Fruit fly (Drosophila melanogaster) whole organism, adult: ENCODE measurements around the gene TwdlR.

Experiments
- CG11617 ChIP-seq: fragments of 200-800 bp; sonication (Bioruptor generic); optimal IDR thresholded peaks from 2 replicates; lab custom pipeline; 2017; ENCODE audit warnings: mild to moderate bottlenecking, missing biosample characterization, missing genetic modification reagents, missing genetic modification characterization
- CG12768 ChIP-seq: fragments of 200-800 bp; sonication (Bioruptor generic); optimal IDR thresholded peaks from 2 replicates; lab custom pipeline; 2017; ENCODE audit warnings: missing biosample characterization, missing genetic modification characterization, mild to moderate bottlenecking, moderate library complexity, missing genetic modification reagents
- CG14711 ChIP-seq: fragments of 200-800 bp; sonication (Bioruptor generic); optimal IDR thresholded peaks from 2 replicates; lab custom pipeline; 2018; ENCODE audit warnings: missing biosample characterization, mild to moderate bottlenecking, missing genetic modification characterization, moderate library complexity
- CG1620 ChIP-seq: fragments of 200-800 bp; sonication (Bioruptor generic); optimal IDR thresholded peaks from 2 replicates; lab custom pipeline; 2016; ENCODE audit warnings: missing biosample characterization, missing genetic modification characterization
- CG33017 ChIP-seq: fragments of 200-800 bp; sonication (Bioruptor generic); optimal IDR thresholded peaks from 2 replicates; lab custom pipeline; 2018; ENCODE audit warnings: missing biosample characterization, mild to moderate bottlenecking, missing genetic modification characterization, moderate library complexity
- CG5204 ChIP-seq: fragments of 200-800 bp; sonication (Bioruptor generic); optimal IDR thresholded peaks from 2 replicates; lab custom pipeline; 2016; ENCODE audit warnings: missing biosample characterization, missing genetic modification characterization
- CG7045 ChIP-seq: fragments of 200-800 bp; sonication (Bioruptor generic); optimal IDR thresholded peaks from 2 replicates; lab custom pipeline; 2017; ENCODE audit warnings: missing biosample characterization, mild to moderate bottlenecking, missing genetic modification characterization
- CG7101 ChIP-seq: fragments of 200-800 bp; sonication (Bioruptor generic); optimal IDR thresholded peaks from 2 replicates; lab custom pipeline; 2018; ENCODE audit warnings: missing biosample characterization, mild to moderate bottlenecking, missing genetic modification characterization, moderate library complexity
- Clk ChIP-seq: fragments of 200-800 bp; sonication (Bioruptor generic); optimal IDR thresholded peaks from 2 replicates; lab custom pipeline; 2017; ENCODE audit warnings: missing biosample characterization, missing genetic modification characterization
- Crg-1 ChIP-seq: fragments of 200-800 bp; sonication (Bioruptor generic); optimal IDR thresholded peaks from 2 replicates; lab custom pipeline; 2016; ENCODE audit warnings: missing biosample characterization, missing genetic modification characterization
- Hr96 ChIP-seq: fragments of 200-800 bp; sonication (Bioruptor generic); optimal IDR thresholded peaks from 2 replicates; lab custom pipeline; 2016; ENCODE audit warnings: missing biosample characterization, missing genetic modification characterization
- Mnt ChIP-seq: fragments of 200-800 bp; sonication (Bioruptor generic); optimal IDR thresholded peaks from 2 replicates; lab custom pipeline; 2016; ENCODE audit warnings: missing biosample characterization, mild to moderate bottlenecking, missing genetic modification characterization
- bab1 ChIP-seq: fragments of 200-800 bp; sonication (Bioruptor generic); optimal IDR thresholded peaks from 3 replicates; lab custom pipeline; 2019; ENCODE audit warnings: missing biosample characterization, mild to moderate bottlenecking, missing genetic modification characterization, moderate library complexity
- cic ChIP-seq: fragments of 200-800 bp; sonication (Bioruptor generic); optimal IDR thresholded peaks from 2 replicates; lab custom pipeline; 2017; ENCODE audit warnings: missing biosample characterization, mild to moderate bottlenecking, missing genetic modification characterization, moderate library complexity
- cnc ChIP-seq, 2 experiments: fragments of >200 bp; optimal IDR thresholded peaks; 2 replicates each; lab custom pipeline; 2017
- kay ChIP-seq: fragments of 200-800 bp; sonication (Bioruptor generic); peaks from one replicate; lab custom pipeline; 2016; ENCODE audit warnings: missing biosample characterization, missing genetic modification characterization, borderline replicate concordance
- ovo ChIP-seq: fragments of 200-800 bp; sonication (Bioruptor generic); optimal IDR thresholded peaks from 2 replicates; lab custom pipeline; 2016; ENCODE audit warnings: missing biosample characterization, missing genetic modification characterization
- pad ChIP-seq: fragments of 200-800 bp; sonication (Bioruptor generic); optimal IDR thresholded peaks from 3 replicates; lab custom pipeline; 2017; ENCODE audit warnings: missing biosample characterization, missing genetic modification characterization, mild to moderate bottlenecking, moderate library complexity, missing genetic modification reagents
- tj ChIP-seq: fragments of 200-800 bp; sonication (Bioruptor generic); optimal IDR thresholded peaks from 3 replicates; lab custom pipeline; 2017; ENCODE audit warnings: missing biosample characterization, mild to moderate bottlenecking, missing genetic modification characterization, moderate library complexity
- toe ChIP-seq: fragments of 200-800 bp; sonication (Bioruptor generic); optimal IDR thresholded peaks from 2 replicates; lab custom pipeline; 2016; ENCODE audit warnings: missing biosample characterization, missing genetic modification characterization

Gene TwdlR

DNA sequence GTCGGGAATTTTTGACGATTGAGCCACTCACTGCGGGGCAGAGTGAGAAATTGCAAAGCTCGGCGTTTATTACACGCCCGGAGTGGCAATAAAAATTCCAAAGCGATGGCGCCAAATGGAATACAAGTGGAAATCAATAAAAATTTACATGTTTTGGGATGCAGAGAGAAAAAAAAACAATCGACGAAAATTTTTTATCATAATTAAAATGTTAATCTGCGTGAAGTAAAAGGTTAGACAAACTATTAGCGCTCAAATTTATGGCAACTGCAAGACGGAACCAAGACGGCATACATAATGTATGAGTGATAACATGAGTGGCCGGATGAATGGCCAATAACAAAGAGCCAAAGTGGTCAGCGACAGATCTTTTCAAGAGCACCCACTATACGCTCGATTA is 1.7 kb upstream of the TwdlR start:
- TF ChIP-seq kay (GFP tag; lab: Kevin White, UChicago) (no peak), bab1 (GFP tag; lab: Kevin White, UChicago) (no peak), CG11617 (GFP tag; lab: Kevin White, UChicago) (no peak), cic (GFP tag; lab: Kevin White, UChicago) (no peak), CG7101 (tag; lab: Kevin White, UChicago) (no peak)

DNA sequence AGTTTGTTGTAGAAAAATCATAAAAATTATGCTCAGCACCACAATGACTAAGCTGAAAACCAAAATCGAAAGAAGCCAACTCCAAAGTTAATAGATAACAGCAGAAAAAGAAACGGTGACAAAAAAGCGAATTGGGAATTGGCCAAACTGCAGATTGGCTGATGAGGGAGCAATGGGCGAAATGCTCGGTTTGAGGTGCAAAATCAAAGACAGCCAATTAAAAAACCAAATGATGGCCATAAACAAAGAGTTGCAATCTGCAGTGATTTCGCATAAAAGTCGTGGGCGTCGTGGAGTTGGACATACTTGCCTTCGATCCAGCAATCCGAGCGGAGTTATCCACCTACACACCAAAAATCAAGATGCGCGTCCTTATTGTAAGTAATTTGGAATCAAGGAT is 1.3 kb upstream of the TwdlR start, which contains the start of gene TwdlH:
Gene TwdlH (plus strand): TSS at position 301 of the 400 bp plus-strand sequence.
- TF ChIP-seq bab1 (GFP tag; lab: Kevin White, UChicago) (no peak), Clk (GFP tag; lab: Kevin White, UChicago) (no peak), CG11617 (GFP tag; lab: Kevin White, UChicago) (no peak), Hr96 (no peak), CG7045 (no peak), kay (GFP tag; lab: Kevin White, UChicago) (no peak), CG1620 (no peak), CG33017 (no peak), Mnt (GFP tag; lab: Kevin White, UChicago) (no peak), Crg-1 (GFP tag; lab: Kevin White, UChicago) (no peak), ovo (GFP tag; lab: Kevin White, UChicago) (no peak), pad (GFP tag; lab: Kevin White, UChicago) (no peak), CG5204 (GFP tag; lab: Kevin White, UChicago) (no peak), tj (GFP tag; lab: Kevin White, UChicago) (no peak), CG14711 (no peak), CG7101 (tag; lab: Kevin White, UChicago) (no peak), CG12768 (GFP tag; lab: Kevin White, UChicago) (no peak), toe (GFP tag; lab: Kevin White, UChicago) (no peak), cnc (optimal IDR thresholded peaks at IDR 0.05; lab: Kevin White, UChicago) (no peak), cic (GFP tag; lab: Kevin White, UChicago) (no peak)

DNA sequence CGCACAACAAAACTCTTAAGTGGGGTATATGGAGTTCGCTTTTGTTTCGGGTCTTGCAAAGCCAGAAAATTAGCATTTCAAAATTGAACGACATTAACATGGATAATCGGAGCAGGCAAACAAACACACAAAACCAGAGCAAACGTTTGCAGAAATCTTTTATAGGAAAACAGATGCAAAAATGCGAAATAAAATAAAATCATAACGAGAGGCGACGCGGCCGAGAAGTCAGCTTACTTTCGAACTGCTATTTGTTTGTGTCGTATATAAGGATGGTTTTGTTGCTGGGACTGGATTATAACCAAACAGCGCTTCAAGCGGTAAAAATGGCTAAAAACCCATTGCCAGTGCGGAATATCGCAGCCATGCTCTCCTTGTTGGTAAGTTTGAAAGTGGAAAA is 1.7 kb downstream of the TwdlR start, which contains the start of gene TwdlS:
Gene TwdlS (plus strand): TSS at position 301 of the 400 bp plus-strand sequence.
- TF ChIP-seq toe (GFP tag; lab: Kevin White, UChicago): no peak
- TF ChIP-seq CG33017: no peak
- TF ChIP-seq ovo (GFP tag; lab: Kevin White, UChicago): no peak
- TF ChIP-seq CG1620: no peak
- TF ChIP-seq cic (GFP tag; lab: Kevin White, UChicago): no peak
- TF ChIP-seq CG11617 (GFP tag; lab: Kevin White, UChicago): no peak
- TF ChIP-seq bab1 (GFP tag; lab: Kevin White, UChicago): no peak
- TF ChIP-seq pad (GFP tag; lab: Kevin White, UChicago): no peak
- no peak for TF ChIP-seq tj (GFP tag; lab: Kevin White, UChicago)
- no peak for TF ChIP-seq Crg-1 (GFP tag; lab: Kevin White, UChicago)

DNA sequence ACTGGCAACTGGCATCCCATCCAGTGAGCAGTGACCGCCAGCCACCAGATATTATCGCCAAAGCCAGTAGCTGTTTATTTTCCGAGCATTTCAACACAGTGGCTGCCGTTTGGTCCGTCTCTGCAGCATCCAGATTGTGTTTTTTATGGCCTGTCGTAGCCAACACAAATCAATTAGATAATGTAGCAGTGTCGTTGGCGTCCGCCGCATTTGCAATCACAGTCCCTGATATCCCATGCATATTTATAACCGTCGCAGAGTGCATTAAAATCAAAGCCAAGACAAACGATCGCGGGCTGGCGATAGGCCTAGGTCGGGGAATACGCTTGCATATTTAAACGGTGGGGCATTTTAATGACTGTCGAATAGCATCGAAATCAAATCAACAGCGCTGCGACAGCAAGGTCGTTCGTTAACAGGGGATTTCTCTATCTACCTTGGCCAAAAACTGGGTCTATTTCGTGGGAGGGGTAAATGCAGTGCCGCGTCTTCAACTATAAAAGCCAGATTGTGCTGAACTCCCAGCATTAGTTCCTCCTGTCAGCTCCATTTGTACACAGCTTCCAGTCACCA is 4.9 kb downstream of the TwdlR start, which contains the start of gene TwdlD:
Gene TwdlD (plus strand): TSS at position 523 of the 573 bp plus-strand sequence.
- TF ChIP-seq cnc (optimal IDR thresholded peaks at IDR 0.05; lab: Kevin White, UChicago) (no peak), CG14711 (no peak), Clk (GFP tag; lab: Kevin White, UChicago) (no peak), CG33017 (no peak), toe (GFP tag; lab: Kevin White, UChicago) (no peak), CG7101 (tag; lab: Kevin White, UChicago) (no peak), Hr96 (no peak), CG5204 (GFP tag; lab: Kevin White, UChicago) (no peak), CG12768 (GFP tag; lab: Kevin White, UChicago) (no peak), kay (GFP tag; lab: Kevin White, UChicago) (no peak), pad (GFP tag; lab: Kevin White, UChicago) (no peak), ovo (GFP tag; lab: Kevin White, UChicago) (no peak), CG1620 (no peak), CG7045 (no peak), tj (GFP tag; lab: Kevin White, UChicago) (no peak), Crg-1 (GFP tag; lab: Kevin White, UChicago) (no peak)

DNA sequence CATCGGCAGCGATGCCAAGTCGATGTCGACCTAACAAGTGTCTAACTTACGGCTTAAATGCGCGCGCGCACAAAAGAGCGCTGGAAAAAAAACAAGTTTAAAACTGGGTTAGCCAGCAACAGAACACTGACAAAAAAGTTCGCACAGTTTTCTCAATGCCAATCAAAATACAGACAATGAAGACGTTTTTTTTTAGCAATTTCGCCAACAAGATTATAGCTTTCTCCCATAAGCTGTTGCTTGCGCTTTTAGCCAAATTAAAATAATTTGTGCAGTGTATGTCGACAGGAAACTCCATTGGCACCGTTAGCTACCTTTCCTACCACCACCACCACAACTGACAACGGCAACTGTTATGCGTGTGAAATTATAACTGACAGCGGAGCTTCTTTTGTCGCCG is 19.9 kb downstream of the TwdlR start:
- TF ChIP-seq CG5204 (GFP tag; lab: Kevin White, UChicago): no peak
- TF ChIP-seq Crg-1 (GFP tag; lab: Kevin White, UChicago): no peak

DNA sequence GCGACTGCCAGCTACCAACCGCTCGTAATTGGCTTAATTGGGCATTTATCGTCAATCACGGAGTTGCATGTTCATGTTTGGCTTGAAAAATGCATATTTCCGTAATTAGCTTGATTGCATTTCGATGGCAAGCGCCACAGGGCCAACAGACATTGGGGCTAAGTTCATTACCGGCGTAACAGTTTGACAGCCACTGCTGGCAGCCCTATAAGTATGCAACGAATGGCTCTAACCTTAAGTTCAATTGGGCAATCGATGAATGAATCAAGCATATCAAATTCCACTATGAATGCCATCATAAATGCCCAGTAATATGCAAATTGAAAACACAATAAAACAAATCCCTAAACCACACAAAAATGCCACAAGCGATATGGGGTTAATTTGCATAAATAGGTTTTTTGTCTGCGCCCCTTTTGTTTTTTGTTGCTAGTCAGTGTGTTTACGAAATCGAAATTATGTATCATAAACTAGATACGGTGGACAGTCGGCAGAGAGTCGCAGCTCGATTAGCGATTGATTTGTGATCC is 20.8 kb downstream of the TwdlR start:
- TF ChIP-seq cnc (optimal IDR thresholded peaks at IDR 0.05; lab: Kevin White, UChicago) (no peak), cic (GFP tag; lab: Kevin White, UChicago) (no peak), CG5204 (GFP tag; lab: Kevin White, UChicago) (no peak), Hr96 (no peak), Mnt (GFP tag; lab: Kevin White, UChicago) (no peak), CG7101 (tag; lab: Kevin White, UChicago) (no peak), pad (GFP tag; lab: Kevin White, UChicago) (no peak), bab1 (GFP tag; lab: Kevin White, UChicago) (no peak), CG1620 (no peak), tj (GFP tag; lab: Kevin White, UChicago) (no peak), Crg-1 (GFP tag; lab: Kevin White, UChicago) (no peak)
